Fruit fly (Drosophila melanogaster) whole organism: Measurements from ENCODE around the gene Dbx.

ENCODE experiments used
- Dll ChIP-seq: fragments of >200 bp; optimal IDR thresholded peaks from 2 replicates; lab custom pipeline; 2017
- EcR ChIP-seq, 2 experiments: fragments of >200 bp; optimal IDR thresholded peaks; 2 replicates each; lab custom pipeline; 2017; ENCODE audit warnings: missing biosample characterization in 2 of 2, missing genetic modification characterization in 2 of 2, missing genetic modification reagents in 2 of 2

- TF ChIP-seq Dll (lab: Kevin White, UChicago) (no peak), EcR (GFP tag; optimal IDR thresholded peaks at IDR 0.05; lab: Kevin White, UChicago) (no peak)
Observed at dm6 chr3L:1897709-1898108, 23.4 kb upstream of the Dbx start.
